Worm (Caenorhabditis elegans) whole organism, dauer: ENCODE data around the gene nhr-56.
"Not testable (repeated sequence)": the region's sequence is repeated elsewhere in the genome, so short reads cannot be mapped to it uniquely, and the experiment has no call there.

Experiments
- unc-62 ChIP-seq: sonication (generic microtip); optimal IDR thresholded peaks from 2 replicates; lab custom pipeline; 2017; ENCODE audit warnings: missing biosample characterization, missing genetic modification reagents, missing genetic modification characterization

Gene nhr-56

ce11 chrV:2251774-2252173 is 33.0 kb downstream of the nhr-56 start:
- no peak for TF ChIP-seq unc-62 (GFP tag; lab: Kevin White, UChicago)

- no peak for TF ChIP-seq unc-62 (GFP tag; lab: Kevin White, UChicago)
Observed at ce11 chrV:2254553-2255124, 35.8 kb downstream of the nhr-56 start, which contains the start of gene str-253. str-253 (minus strand) TSS chrV:2254603.

ce11 chrV:2255191-2255590 is 36.4 kb downstream of the nhr-56 start, which contains the start of gene F41B5.1:
F41B5.1 (plus strand) TSS chrV:2255533.
- TF ChIP-seq unc-62 (GFP tag; lab: Kevin White, UChicago), result not testable (repeated sequence)

- TF ChIP-seq unc-62 (GFP tag; lab: Kevin White, UChicago), result no peak
Observed at ce11 chrV:2259750-2260149, 40.9 kb downstream of the nhr-56 start, which contains the start of gene nhr-182. nhr-182 (minus strand) TSS chrV:2259927.

ce11 chrV:2260660-2261059 is 41.9 kb downstream of the nhr-56 start, which contains the start of gene F41B5.12:
F41B5.12 (plus strand) TSS chrV:2260960.
- no peak for TF ChIP-seq unc-62 (GFP tag; lab: Kevin White, UChicago)

ce11 chrV:2264455-2264854 is 45.7 kb downstream of the nhr-56 start, which contains the start of gene nhr-183:
nhr-183 (minus strand) TSS chrV:2264634.
- no peak for TF ChIP-seq unc-62 (GFP tag; lab: Kevin White, UChicago)

ce11 chrV:2264925-2265324 is 46.1 kb downstream of the nhr-56 start:
- no peak for TF ChIP-seq unc-62 (GFP tag; lab: Kevin White, UChicago)

- no peak for TF ChIP-seq unc-62 (GFP tag; lab: Kevin White, UChicago)
Observed at ce11 chrV:2266958-2267357, 48.2 kb downstream of the nhr-56 start, which contains the start of gene nhr-275. nhr-275 (minus strand) TSS chrV:2267058.
